Worm (Caenorhabditis elegans) whole organism, L3 larva: ENCODE data around the gene C44C10.11.

Experiments
- ZK546.5 ChIP-seq: sonication (generic microtip); optimal IDR thresholded peaks from 2 replicates; lab custom pipeline; 2017; ENCODE audit warnings: missing biosample characterization, missing genetic modification characterization
- aly-2 ChIP-seq: fragments of 150-350 bp; optimal IDR thresholded peaks from 2 replicates; lab custom pipeline; 2014; ENCODE audit warnings: missing biosample characterization, missing genetic modification characterization
- egl-27 ChIP-seq: sonication (generic microtip); optimal IDR thresholded peaks from 4 replicates; lab custom pipeline; 2017; ENCODE audit warnings: missing biosample characterization, missing genetic modification reagents, missing genetic modification characterization
- lin-15B ChIP-seq: fragments of 150-350 bp; optimal IDR thresholded peaks from 2 replicates; lab custom pipeline; 2014; ENCODE audit warnings: missing biosample characterization, missing genetic modification characterization
- mdl-1 ChIP-seq: fragments of 150-350 bp; optimal IDR thresholded peaks from 2 replicates; lab custom pipeline; 2014; ENCODE audit warnings: missing biosample characterization, missing genetic modification characterization

DNA sequence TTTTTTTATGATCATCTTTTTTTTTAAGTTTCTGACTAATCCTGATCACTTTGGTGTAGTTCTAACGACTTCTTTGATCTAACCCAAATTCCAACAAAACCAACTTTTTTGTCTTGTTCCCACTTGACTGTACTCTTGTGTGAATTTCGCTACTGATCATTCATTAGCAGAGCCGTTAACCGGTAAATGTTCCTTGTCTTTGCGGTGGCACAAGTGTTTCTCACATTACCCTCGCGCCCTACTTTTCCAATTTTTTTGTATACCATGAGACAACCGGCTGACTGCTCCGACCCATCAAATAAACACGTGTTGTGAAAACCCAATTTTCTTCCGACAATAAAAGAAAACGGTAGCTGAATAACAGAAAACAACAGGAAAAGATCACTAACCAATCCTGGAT is 22.6 kb upstream of the C44C10.11 start:
- TF ChIP-seq egl-27 (tag; lab: Kevin White, UChicago), result no peak
- no peak for TF ChIP-seq lin-15B (tag; lab: Kevin White, UChicago)
- TF ChIP-seq aly-2 (tag; lab: Kevin White, UChicago), result no peak
- TF ChIP-seq ZK546.5, result no peak
- TF ChIP-seq mdl-1 (tag; lab: Kevin White, UChicago), result no peak
